Worm (Caenorhabditis elegans): ENCODE measurements around the gene F28C1.1.

- TF ChIP-seq ces-1 (GFP tag; optimal IDR thresholded peaks at IDR 0.05): no peak
- TF ChIP-seq ztf-11 (tag; optimal IDR thresholded peaks at IDR 0.05): no peak
- TF ChIP-seq lsy-2 (tag; optimal IDR thresholded peaks at IDR 0.05): no peak
- TF ChIP-seq lin-15B (tag; optimal IDR thresholded peaks at IDR 0.05): no peak
Observed at ce11 chrV:12455695-12456094, 5.1 kb downstream of the F28C1.1 start.

Measured in whole organism, L1 larva.